Worm (Caenorhabditis elegans) whole organism, early embryonic: Measurements from ENCODE around the gene C49H3.3.

ENCODE experiments used
- B0310.2 ChIP-seq: sonication (generic microtip); optimal IDR thresholded peaks from 2 replicates; lab custom pipeline; 2016; ENCODE audit warnings: mild to moderate bottlenecking, missing genetic modification characterization, missing compliant biosample characterization
- F13C5.2 ChIP-seq: sonication (generic microtip); optimal IDR thresholded peaks from 2 replicates; lab custom pipeline; 2017; ENCODE audit warnings: mild to moderate bottlenecking, missing genetic modification characterization, inconsistent platforms, missing compliant biosample characterization
- aly-1 ChIP-seq: sonication (generic microtip); optimal IDR thresholded peaks from 2 replicates; lab custom pipeline; 2016; ENCODE audit warnings: missing genetic modification characterization, missing compliant biosample characterization
- ama-1 ChIP-seq: fragments of 150-350 bp; optimal IDR thresholded peaks from 2 replicates; lab custom pipeline; 2014
- ceh-13 ChIP-seq: fragments of 200-800 bp; sonication (Bioruptor generic); optimal IDR thresholded peaks from 2 replicates; lab custom pipeline; 2018; ENCODE audit warnings: mild to moderate bottlenecking, missing genetic modification characterization, missing compliant biosample characterization
- ceh-36 ChIP-seq: sonication (generic microtip); optimal IDR thresholded peaks from 2 replicates; lab custom pipeline; 2016; ENCODE audit warnings: missing genetic modification characterization, inconsistent platforms, missing compliant biosample characterization
- ets-7 ChIP-seq: sonication (generic microtip); optimal IDR thresholded peaks from 2 replicates; lab custom pipeline; 2016; ENCODE audit warnings: missing genotype, missing genetic modification characterization, missing compliant biosample characterization
- flt-1 ChIP-seq: fragments of 200-800 bp; sonication (Bioruptor generic); IDR thresholded peaks from 2 replicates; pipeline ENCODE4 v1.3.6; 2022; ENCODE audit warnings: missing genetic modification characterization, missing compliant biosample characterization
- hmbx-1 ChIP-seq: sonication (generic microtip); optimal IDR thresholded peaks from 2 replicates; lab custom pipeline; 2016; ENCODE audit warnings: mild to moderate bottlenecking, missing genetic modification characterization, missing compliant biosample characterization
- hmg-4 ChIP-seq: fragments of 200-800 bp; sonication (Bioruptor generic); optimal IDR thresholded peaks from 2 replicates; lab custom pipeline; 2018; ENCODE audit warnings: mild to moderate bottlenecking, missing genetic modification characterization, missing compliant biosample characterization
- hnd-1 ChIP-seq: sonication (generic microtip); optimal IDR thresholded peaks from 2 replicates; lab custom pipeline; 2016; ENCODE audit warnings: missing genetic modification characterization, missing compliant biosample characterization
- pes-1 ChIP-seq: fragments of 200-800 bp; sonication (Bioruptor generic); IDR thresholded peaks from 2 replicates; pipeline ENCODE4 v1.3.6; 2022; ENCODE audit warnings: missing genetic modification reagents, missing genetic modification characterization, missing compliant biosample characterization
- scrt-1 ChIP-seq: fragments of 200-800 bp; sonication (Bioruptor generic); IDR thresholded peaks from 2 replicates; pipeline ENCODE4 v1.3.6; 2022; ENCODE audit warnings: missing genetic modification characterization, missing compliant biosample characterization
- sea-1 ChIP-seq: fragments of 200-800 bp; sonication (Bioruptor generic); conservative IDR thresholded peaks from 2 replicates; pipeline ENCODE4 v1.3.6; 2022; ENCODE audit warnings: missing genetic modification characterization, missing compliant biosample characterization
- tbx-11 ChIP-seq: fragments of 200-800 bp; sonication (Bioruptor generic); IDR thresholded peaks from 2 replicates; pipeline ENCODE4 v1.3.6; 2022; ENCODE audit warnings: missing genetic modification characterization, missing compliant biosample characterization
- tbx-37 ChIP-seq: fragments of 200-800 bp; sonication (Bioruptor generic); conservative IDR thresholded peaks from 2 replicates; pipeline ENCODE4 v1.3.6; 2022; ENCODE audit warnings: missing genetic modification reagents, missing genetic modification characterization, missing compliant biosample characterization
- tra-4 ChIP-seq: sonication (generic microtip); optimal IDR thresholded peaks from 2 replicates; lab custom pipeline; 2017; ENCODE audit warnings: missing genetic modification characterization, missing compliant biosample characterization

The C49H3.3 gene

ce11 chrIV:7954006-7954405 lies 29.9 kb downstream of the C49H3.3 start:
- TF ChIP-seq pes-1 (no peak), ceh-36 (tag; lab: Kevin White, UChicago) (no peak), hmg-4 (GFP tag; lab: Kevin White, UChicago) (no peak), ets-7 (no peak), tbx-11 (GFP tag; lab: Robert Waterston, UW) (no peak)

DNA sequence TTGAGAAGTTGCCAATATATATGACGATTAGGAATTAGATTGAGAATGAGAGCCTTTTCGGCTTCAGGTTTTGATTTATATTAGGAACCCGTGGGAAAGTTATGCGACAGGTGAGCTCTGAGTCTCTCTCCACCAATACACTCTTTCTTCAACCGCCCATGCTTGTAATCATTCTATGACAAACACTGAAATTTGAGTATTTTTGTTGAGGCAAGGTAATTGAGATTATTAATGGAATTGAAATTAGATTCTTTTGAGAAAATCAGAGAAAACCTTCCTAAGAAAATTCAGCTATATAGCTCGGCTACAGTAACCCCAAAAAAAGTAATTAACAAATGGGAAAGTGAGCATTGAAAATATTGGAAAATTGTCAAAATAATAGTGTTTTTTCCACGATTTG lies 31.7 kb downstream of the C49H3.3 start, which contains the start of gene ceh-19:
Gene ceh-19 (minus strand): TSS at position 101 of the 400 bp plus-strand sequence.
- TF ChIP-seq sea-1 (GFP tag; lab: Robert Waterston, UW) (no peak), ceh-36 (tag; lab: Kevin White, UChicago) (no peak), tbx-11 (GFP tag; lab: Robert Waterston, UW) (no peak), ama-1 (lab: Kevin White, UChicago) (no peak), pes-1 (no peak), tra-4 (tag; lab: Kevin White, UChicago) (no peak), flt-1 (GFP tag; lab: Robert Waterston, UW) (no peak), hnd-1 (tag; lab: Kevin White, UChicago) (no peak), hmg-4 (GFP tag; lab: Kevin White, UChicago) (no peak), B0310.2 (tag; lab: Kevin White, UChicago) (no peak), aly-1 (no peak), F13C5.2 (no peak), ets-7 (no peak)

- no peak for TF ChIP-seq ets-7
- TF ChIP-seq ceh-13 (GFP tag; lab: Kevin White, UChicago): no peak
- no peak for TF ChIP-seq pes-1
- TF ChIP-seq flt-1 (GFP tag; lab: Robert Waterston, UW): no peak
- TF ChIP-seq hmg-4 (GFP tag; lab: Kevin White, UChicago): no peak
- no peak for TF ChIP-seq ama-1 (lab: Kevin White, UChicago)
- TF ChIP-seq scrt-1: no peak
- TF ChIP-seq hnd-1 (tag; lab: Kevin White, UChicago): no peak
- TF ChIP-seq aly-1: no peak
- TF ChIP-seq F13C5.2: no peak
- TF ChIP-seq B0310.2 (tag; lab: Kevin White, UChicago): no peak
- TF ChIP-seq sea-1 (GFP tag; lab: Robert Waterston, UW): no peak
- no peak for TF ChIP-seq hmbx-1 (tag; lab: Kevin White, UChicago)
Measured at ce11 chrIV:7956643-7957317, 32.6 kb downstream of the C49H3.3 start, which contains the start of gene csr-1. TSS of gene csr-1 (plus strand) at chrIV:7957267.

ce11 chrIV:7957504-7957903 lies 33.4 kb downstream of the C49H3.3 start, which contains the start of gene frpr-10:
TSS of gene frpr-10 (plus strand) at chrIV:7957804.
- no peak for TF ChIP-seq flt-1 (GFP tag; lab: Robert Waterston, UW)
- no peak for TF ChIP-seq scrt-1
- TF ChIP-seq hnd-1 (tag; lab: Kevin White, UChicago): no peak
- no peak for TF ChIP-seq pes-1
- TF ChIP-seq tbx-37 (GFP tag; lab: Robert Waterston, UW): no peak
- TF ChIP-seq tbx-11 (GFP tag; lab: Robert Waterston, UW): no peak
- TF ChIP-seq sea-1 (GFP tag; lab: Robert Waterston, UW): no peak
- no peak for TF ChIP-seq ets-7
- no peak for TF ChIP-seq F13C5.2
- TF ChIP-seq hmg-4 (GFP tag; lab: Kevin White, UChicago): no peak
- no peak for TF ChIP-seq aly-1

- no peak for TF ChIP-seq pes-1
- TF ChIP-seq aly-1: no peak
- TF ChIP-seq hmg-4 (GFP tag; lab: Kevin White, UChicago): no peak
- TF ChIP-seq tra-4 (tag; lab: Kevin White, UChicago): no peak
- TF ChIP-seq scrt-1: no peak
- no peak for TF ChIP-seq F13C5.2
- TF ChIP-seq ama-1 (lab: Kevin White, UChicago): no peak
- TF ChIP-seq hnd-1 (tag; lab: Kevin White, UChicago): no peak
- TF ChIP-seq ceh-13 (GFP tag; lab: Kevin White, UChicago): no peak
- TF ChIP-seq tbx-37 (GFP tag; lab: Robert Waterston, UW): no peak
- no peak for TF ChIP-seq ets-7
- TF ChIP-seq tbx-11 (GFP tag; lab: Robert Waterston, UW): no peak
- no peak for TF ChIP-seq sea-1 (GFP tag; lab: Robert Waterston, UW)
- no peak for TF ChIP-seq flt-1 (GFP tag; lab: Robert Waterston, UW)
Measured at ce11 chrIV:7958092-7958491, 33.9 kb downstream of the C49H3.3 start.

- TF ChIP-seq aly-1: no peak
- no peak for TF ChIP-seq tbx-11 (GFP tag; lab: Robert Waterston, UW)
- TF ChIP-seq sea-1 (GFP tag; lab: Robert Waterston, UW): no peak
- TF ChIP-seq tbx-37 (GFP tag; lab: Robert Waterston, UW): no peak
- no peak for TF ChIP-seq hmbx-1 (tag; lab: Kevin White, UChicago)
- TF ChIP-seq hmg-4 (GFP tag; lab: Kevin White, UChicago): no peak
- TF ChIP-seq flt-1 (GFP tag; lab: Robert Waterston, UW): no peak
- TF ChIP-seq tra-4 (tag; lab: Kevin White, UChicago): no peak
- no peak for TF ChIP-seq ceh-36 (tag; lab: Kevin White, UChicago)
- TF ChIP-seq F13C5.2: no peak
- no peak for TF ChIP-seq ceh-13 (GFP tag; lab: Kevin White, UChicago)
- no peak for TF ChIP-seq ama-1 (lab: Kevin White, UChicago)
Measured at ce11 chrIV:7961889-7962342, 37.8 kb downstream of the C49H3.3 start.

- no peak for TF ChIP-seq scrt-1
- no peak for TF ChIP-seq ama-1 (lab: Kevin White, UChicago)
- no peak for TF ChIP-seq hnd-1 (tag; lab: Kevin White, UChicago)
- no peak for TF ChIP-seq B0310.2 (tag; lab: Kevin White, UChicago)
- TF ChIP-seq hmbx-1 (tag; lab: Kevin White, UChicago): no peak
- TF ChIP-seq sea-1 (GFP tag; lab: Robert Waterston, UW): no peak
- no peak for TF ChIP-seq ets-7
- no peak for TF ChIP-seq aly-1
- TF ChIP-seq pes-1: no peak
- TF ChIP-seq tbx-11 (GFP tag; lab: Robert Waterston, UW): no peak
- TF ChIP-seq flt-1 (GFP tag; lab: Robert Waterston, UW): no peak
- TF ChIP-seq tbx-37 (GFP tag; lab: Robert Waterston, UW): no peak
- no peak for TF ChIP-seq tra-4 (tag; lab: Kevin White, UChicago)
- TF ChIP-seq ceh-13 (GFP tag; lab: Kevin White, UChicago): no peak
- TF ChIP-seq F13C5.2: no peak
- no peak for TF ChIP-seq ceh-36 (tag; lab: Kevin White, UChicago)
- TF ChIP-seq hmg-4 (GFP tag; lab: Kevin White, UChicago): no peak
Measured at ce11 chrIV:7967006-7967405, 42.9 kb downstream of the C49H3.3 start, which contains the start of gene F57H12.5. TSS of gene F57H12.5 (plus strand) at chrIV:7967306.
